Worm (Caenorhabditis elegans): ENCODE results near the gene B0310.6.
A peak's percentile ranks its signal among the peaks of the same experiment; 100 is the strongest.

Gene B0310.6

ce11 chrX:524498-524897 lies 6.3 kb downstream of the B0310.6 start:
- TF ChIP-seq ztf-4 (tag; optimal IDR thresholded peaks at IDR 0.05) (no peak), nhr-77 (tag; optimal IDR thresholded peaks at IDR 0.05) (no peak), lin-39 (tag; optimal IDR thresholded peaks at IDR 0.05) (no peak), aly-2 (tag; optimal IDR thresholded peaks at IDR 0.05) (no peak), nhr-10 (tag; optimal IDR thresholded peaks at IDR 0.05) (no peak), unc-55 (GFP tag; optimal IDR thresholded peaks at IDR 0.05) (no peak)

DNA sequence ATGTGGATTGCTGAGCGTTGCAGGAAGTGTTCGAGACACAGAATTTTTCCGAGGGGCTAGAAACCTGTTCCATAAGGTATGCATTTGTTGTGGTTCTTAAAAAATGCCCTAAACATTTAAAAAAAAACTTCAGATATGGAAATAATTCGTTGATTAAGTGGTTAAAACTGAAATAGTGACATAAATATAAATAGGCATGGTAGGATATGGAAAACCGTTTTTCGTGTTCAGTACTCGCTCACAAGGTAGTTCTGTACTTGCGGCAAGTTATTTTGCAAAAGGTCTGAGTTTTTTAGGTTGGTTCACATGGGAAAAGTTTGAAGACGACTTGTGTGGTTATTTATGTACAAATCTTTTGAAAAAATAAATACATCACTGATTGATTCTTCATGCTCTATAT lies 9.9 kb downstream of the B0310.6 start, which contains the start of gene B0310.3:
B0310.3 (minus strand) TSS at position 101 of the 400 bp plus-strand sequence.
- TF ChIP-seq R02D3.7 (tag; optimal IDR thresholded peaks at IDR 0.05), result no peak
- no peak for TF ChIP-seq nhr-21 (tag; optimal IDR thresholded peaks at IDR 0.05)
- TF ChIP-seq mbf-1 (tag; optimal IDR thresholded peaks at IDR 0.05), result no peak
- no peak for TF ChIP-seq skn-1 (tag; optimal IDR thresholded peaks at IDR 0.05)
- TF ChIP-seq nhr-23 (tag; optimal IDR thresholded peaks at IDR 0.05), result no peak
- TF ChIP-seq F13H6.1 (tag; optimal IDR thresholded peaks at IDR 0.05), result no peak
- TF ChIP-seq nhr-10 (tag; optimal IDR thresholded peaks at IDR 0.05), result no peak
- no peak for TF ChIP-seq elt-3 (tag; optimal IDR thresholded peaks at IDR 0.05)
- TF ChIP-seq fos-1 (tag; optimal IDR thresholded peaks at IDR 0.05), result no peak
- no peak for TF ChIP-seq dmd-4 (tag; optimal IDR thresholded peaks at IDR 0.05)
- no peak for TF ChIP-seq aly-2 (tag; optimal IDR thresholded peaks at IDR 0.05)
- no peak for TF ChIP-seq C34F6.9 (tag; optimal IDR thresholded peaks at IDR 0.05)
- no peak for TF ChIP-seq ceh-82 (tag; optimal IDR thresholded peaks at IDR 0.05)
- no peak for TF ChIP-seq nhr-25 (tag; optimal IDR thresholded peaks at IDR 0.05)
- TF ChIP-seq peb-1 (tag; optimal IDR thresholded peaks at IDR 0.05), result no peak
- TF ChIP-seq nhr-129 (tag; optimal IDR thresholded peaks at IDR 0.05), result no peak
- no peak for TF ChIP-seq sma-3 (GFP tag; optimal IDR thresholded peaks at IDR 0.05)
- no peak for TF ChIP-seq nhr-12 (tag; optimal IDR thresholded peaks at IDR 0.05)

DNA sequence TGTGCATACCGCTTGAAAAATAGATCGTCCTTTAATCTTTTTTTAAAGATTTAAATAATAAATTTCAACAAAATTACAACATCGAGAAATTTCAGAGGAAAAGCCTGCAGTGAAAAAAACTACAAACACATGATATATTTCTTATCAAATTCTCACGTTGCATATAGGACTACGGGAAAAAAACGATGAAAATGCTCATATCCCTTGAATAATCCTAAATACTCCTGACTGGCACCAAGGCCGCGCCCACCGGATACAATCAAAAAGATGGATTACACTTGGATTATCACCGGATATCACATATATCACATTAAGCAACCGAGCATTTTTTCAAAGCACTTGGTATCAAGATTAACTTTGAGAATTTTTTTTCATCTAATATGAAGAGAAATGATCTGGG lies 16.8 kb downstream of the B0310.6 start:
- no peak for TF ChIP-seq nhr-21 (tag; optimal IDR thresholded peaks at IDR 0.05)
- TF ChIP-seq nhr-77 (tag; optimal IDR thresholded peaks at IDR 0.05), result no peak
- no peak for TF ChIP-seq nhr-25 (tag; optimal IDR thresholded peaks at IDR 0.05)

DNA sequence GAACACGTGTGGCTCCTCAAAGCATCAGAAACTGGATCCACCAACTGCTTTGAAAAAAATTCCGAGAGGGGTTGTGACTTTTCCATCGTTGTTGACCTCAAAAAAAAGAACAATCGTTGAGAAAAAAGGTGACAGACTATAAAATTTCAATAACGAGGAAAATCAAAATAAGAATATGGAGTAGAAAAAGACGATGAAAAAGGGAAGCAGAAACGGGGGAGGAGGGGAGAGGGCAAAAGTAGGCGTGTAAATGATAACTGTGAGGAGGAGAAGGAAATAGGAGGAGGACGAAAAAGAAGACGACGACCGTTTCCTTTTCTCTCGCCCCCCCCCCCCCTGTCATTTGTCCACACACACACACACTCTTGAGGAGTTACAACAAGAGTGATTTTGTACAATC lies 24.0 kb downstream of the B0310.6 start, which contains the start of gene B0310.2:
B0310.2 (minus strand) TSS at position 101 of the 400 bp plus-strand sequence.
- TF ChIP-seq skn-1 (tag; optimal IDR thresholded peaks at IDR 0.05) (no peak), elt-1 (tag; optimal IDR thresholded peaks at IDR 0.05) (no peak), nhr-21 (tag; optimal IDR thresholded peaks at IDR 0.05) (no peak), nhr-12 (tag; optimal IDR thresholded peaks at IDR 0.05) (no peak), R02D3.7 (tag; optimal IDR thresholded peaks at IDR 0.05) (no peak), egl-27 (tag; optimal IDR thresholded peaks at IDR 0.05) (no peak)

DNA sequence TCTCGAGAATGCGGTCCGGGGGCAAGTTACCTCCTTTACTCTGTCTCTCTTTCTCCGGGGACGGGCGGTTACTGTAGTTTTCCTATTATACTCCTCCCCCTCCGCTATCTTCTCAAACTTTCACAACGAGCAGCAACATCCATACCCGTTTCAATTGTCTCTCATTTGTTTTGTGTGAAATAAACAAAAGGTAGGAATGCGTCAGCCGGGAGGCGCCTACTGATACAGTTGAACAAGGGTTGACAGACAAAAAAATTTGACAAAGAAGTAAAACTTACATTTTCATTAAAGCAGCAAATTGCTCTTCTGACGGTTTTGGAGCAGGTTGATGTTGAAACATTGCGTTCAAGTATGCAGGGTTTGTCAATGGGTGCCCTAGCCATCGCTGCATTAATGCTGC lies 25.8 kb downstream of the B0310.6 start:
- no peak for TF ChIP-seq nhr-129 (tag; optimal IDR thresholded peaks at IDR 0.05)
- no peak for TF ChIP-seq unc-55 (GFP tag; optimal IDR thresholded peaks at IDR 0.05)
- no peak for TF ChIP-seq alr-1 (tag; optimal IDR thresholded peaks at IDR 0.05)
- no peak for TF ChIP-seq lsy-2 (tag; optimal IDR thresholded peaks at IDR 0.05)
- TF ChIP-seq nhr-77 (tag; optimal IDR thresholded peaks at IDR 0.05), result no peak
- TF ChIP-seq ztf-1 (GFP tag; conservative IDR thresholded peaks at IDR 0.05), result no peak
- no peak for TF ChIP-seq unc-39 (tag; optimal IDR thresholded peaks at IDR 0.05)

ce11 chrX:504046-504843 lies 26.6 kb downstream of the B0310.6 start:
- TF ChIP-seq unc-62 (GFP tag; optimal IDR thresholded peaks at IDR 0.05) (no peak), sma-9 (GFP tag; optimal IDR thresholded peaks at IDR 0.05) (peak; percentile 34), sma-9 (tag; optimal IDR thresholded peaks at IDR 0.05) (no peak), nhr-11 (tag; optimal IDR thresholded peaks at IDR 0.05) (no peak), ceh-82 (tag; optimal IDR thresholded peaks at IDR 0.05) (no peak), nhr-129 (tag; optimal IDR thresholded peaks at IDR 0.05) (no peak), peb-1 (tag; optimal IDR thresholded peaks at IDR 0.05) (no peak), nhr-21 (tag; optimal IDR thresholded peaks at IDR 0.05) (peak; percentile 52), elt-1 (tag; optimal IDR thresholded peaks at IDR 0.05) (no peak), nhr-25 (tag; optimal IDR thresholded peaks at IDR 0.05) (peak; percentile 19), lin-11 (tag; optimal IDR thresholded peaks at IDR 0.05) (no peak), nhr-10 (tag; optimal IDR thresholded peaks at IDR 0.05) (no peak), lsy-2 (tag; optimal IDR thresholded peaks at IDR 0.05) (peak in 1 of 2 experiments; percentile 55), ceh-16 (tag; optimal IDR thresholded peaks at IDR 0.05) (peak; percentile 79), sma-3 (GFP tag; optimal IDR thresholded peaks at IDR 0.05) (peak; percentile 38)
